Fruit fly (Drosophila melanogaster): ENCODE results near the gene CG42752.

The CG42752 gene

DNA sequence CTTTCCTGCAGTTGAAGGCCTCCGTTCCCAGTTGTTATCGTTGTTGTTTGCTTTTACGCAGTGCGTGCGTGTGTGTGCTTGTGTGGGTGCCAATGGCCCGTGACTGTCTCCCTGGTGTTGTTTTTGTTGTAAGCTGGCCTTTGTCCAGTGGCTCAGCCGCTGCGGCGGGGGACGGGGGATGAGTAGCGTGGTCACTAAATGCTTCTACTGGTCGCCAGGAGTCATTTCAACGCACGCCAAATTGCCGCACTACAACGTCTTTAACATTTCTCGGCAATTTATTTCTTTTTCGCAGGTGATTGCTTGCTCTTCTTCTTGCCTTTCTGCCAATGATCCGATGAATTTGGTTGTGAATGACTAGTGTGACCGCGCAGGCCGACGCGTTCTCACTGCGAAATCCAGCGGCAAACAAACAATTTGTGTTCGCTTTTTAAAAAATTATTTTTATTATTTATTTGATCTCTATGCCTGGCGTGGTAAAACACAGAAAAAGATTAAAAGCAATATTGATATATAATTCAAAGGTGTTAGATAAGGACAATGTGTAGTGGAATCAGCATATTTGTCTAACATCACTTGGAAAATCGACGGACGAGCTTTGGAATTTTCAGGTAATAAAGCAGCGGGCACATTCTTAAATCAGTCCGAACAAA lies 31.5 kb downstream of the CG42752 start, which contains the start of the genes Faf2 and Grip71 (continued):
- TF ChIP-seq CG10431 (GFP tag; optimal IDR thresholded peaks at IDR 0.05) = peak; percentile 27
- peak; percentile 94 for TF ChIP-seq CG17802 (tag; optimal IDR thresholded peaks at IDR 0.05)
- TF ChIP-seq Bgb (GFP tag; IDR thresholded peaks at IDR 0.05; ENCODE audit: partially characterized antibody) = peak; percentile 23; the same call in 1 of the 2 replicates
- TF ChIP-seq HmgD (GFP tag; optimal IDR thresholded peaks at IDR 0.05) = peak; percentile 22
- peak; percentile 91 for TF ChIP-seq az2 (GFP tag; optimal IDR thresholded peaks at IDR 0.05)
- peak; percentile 69 for TF ChIP-seq fu2 (GFP tag; optimal IDR thresholded peaks at IDR 0.05)
- peak; percentile 52 for TF ChIP-seq CG10274 (GFP tag; optimal IDR thresholded peaks at IDR 0.05)
- peak; percentile 1 for TF ChIP-seq odd (GFP tag; optimal IDR thresholded peaks at IDR 0.05)
- TF ChIP-seq cwo (GFP tag; optimal IDR thresholded peaks at IDR 0.05) = peak; percentile 17
- peak; percentile 96 for TF ChIP-seq CG30403 (GFP tag; optimal IDR thresholded peaks at IDR 0.05)
- TF ChIP-seq MTF-1 (GFP tag; optimal IDR thresholded peaks at IDR 0.05; ENCODE audit: borderline replicate concordance) = peak; percentile 53
- TF ChIP-seq CG1603 (tag; optimal IDR thresholded peaks at IDR 0.05) = peak; percentile 88
- peak; percentile 94 for TF ChIP-seq fd96Cb (tag; optimal IDR thresholded peaks at IDR 0.05)
- peak; percentile 75; the same call in 1 of the 2 replicates for TF ChIP-seq bowl (GFP tag; IDR thresholded peaks at IDR 0.05)
- TF ChIP-seq CG10147 (GFP tag; optimal IDR thresholded peaks at IDR 0.05) = peak; percentile 83
- no peak for TF ChIP-seq CG7745 (tag; optimal IDR thresholded peaks at IDR 0.05)
- peak; percentile 67 for TF ChIP-seq HHEX (GFP tag; optimal IDR thresholded peaks at IDR 0.05)
- peak; percentile 86 for TF ChIP-seq jigr1 (GFP tag; IDR thresholded peaks at IDR 0.05)
- TF ChIP-seq CG4707 (GFP tag; optimal IDR thresholded peaks at IDR 0.05) = peak; percentile 0
- peak; percentile 95 for TF ChIP-seq CG7372 (GFP tag; IDR thresholded peaks at IDR 0.05)
- peak; percentile 76 for TF ChIP-seq vfl (GFP tag; optimal IDR thresholded peaks at IDR 0.05)
- TF ChIP-seq so (GFP tag; IDR thresholded peaks at IDR 0.05) = peak; percentile 88
- no peak for TF ChIP-seq tna (GFP tag; IDR thresholded peaks at IDR 0.05; ENCODE audit: partially characterized antibody)
- peak; percentile 66 for TF ChIP-seq Hmx (GFP tag; optimal IDR thresholded peaks at IDR 0.05)
- peak; percentile 73 for TF ChIP-seq CG2202 (tag; optimal IDR thresholded peaks at IDR 0.05)
- TF ChIP-seq CG11085 (GFP tag; IDR thresholded peaks at IDR 0.05) = peak; percentile 95
- peak; percentile 95 for TF ChIP-seq ase (GFP tag; IDR thresholded peaks at IDR 0.05)
- TF ChIP-seq CG6175 (GFP tag; IDR thresholded peaks at IDR 0.05) = peak; percentile 84
- peak; percentile 94 for TF ChIP-seq pum (GFP tag; optimal IDR thresholded peaks at IDR 0.05)
- peak; percentile 73 for TF ChIP-seq CG33213 (GFP tag; optimal IDR thresholded peaks at IDR 0.05)
- peak; percentile 96 for TF ChIP-seq CG9932 (GFP tag; IDR thresholded peaks at IDR 0.05)
- peak; percentile 97 for TF ChIP-seq row (GFP tag; IDR thresholded peaks at IDR 0.05)
- peak; percentile 88 for TF ChIP-seq tin (GFP tag; optimal IDR thresholded peaks at IDR 0.05)
- peak; percentile 90 for TF ChIP-seq ems (GFP tag; optimal IDR thresholded peaks at IDR 0.05)
- TF ChIP-seq NK7.1 (GFP tag; optimal IDR thresholded peaks at IDR 0.05) = peak; percentile 36
- peak; percentile 94 for TF ChIP-seq zen (tag; optimal IDR thresholded peaks at IDR 0.05)
- peak; percentile 97 for TF ChIP-seq Ptx1 (GFP tag; IDR thresholded peaks at IDR 0.05)
- TF ChIP-seq CG8478 (optimal IDR thresholded peaks at IDR 0.05) = peak; percentile 80
- TF ChIP-seq CG32532 (GFP tag; IDR thresholded peaks at IDR 0.05) = peak; percentile 96
- TF ChIP-seq Ada2b (GFP tag; IDR thresholded peaks at IDR 0.05) = peak; percentile 92
- TF ChIP-seq Myb (GFP tag; optimal IDR thresholded peaks at IDR 0.05) = peak; percentile 66
- peak; percentile 82 for TF ChIP-seq CG18619 (GFP tag; optimal IDR thresholded peaks at IDR 0.05)
- TF ChIP-seq mirr (GFP tag; optimal IDR thresholded peaks at IDR 0.05) = peak; percentile 63
- peak; percentile 84 for TF ChIP-seq caup (GFP tag; optimal IDR thresholded peaks at IDR 0.05; ENCODE audit: severe bottlenecking)
- peak; percentile 91 for TF ChIP-seq Mad (GFP tag; optimal IDR thresholded peaks at IDR 0.05)
- TF ChIP-seq mam (GFP tag; optimal IDR thresholded peaks at IDR 0.05) = peak; percentile 93
- peak; percentile 83 for TF ChIP-seq pzg (GFP tag; optimal IDR thresholded peaks at IDR 0.05)
- TF ChIP-seq Stat92E (GFP tag; optimal IDR thresholded peaks at IDR 0.05) = peak in 1 of 3 experiments; percentile 28
- peak; percentile 71 for TF ChIP-seq CG7271 (tag; optimal IDR thresholded peaks at IDR 0.05)

All from whole organism, embryonic.